Fruit fly (Drosophila melanogaster) S2 (cell line): ENCODE results near the gene CG13842.

Source experiments
- CG8478 ChIP-seq: fragments of >200 bp; optimal IDR thresholded peaks from 2 replicates; lab custom pipeline; 2018
- CTCF ChIP-seq, 2 experiments: fragments of >200 bp; optimal IDR thresholded peaks; 2 replicates each; lab custom pipeline; 2018

DNA sequence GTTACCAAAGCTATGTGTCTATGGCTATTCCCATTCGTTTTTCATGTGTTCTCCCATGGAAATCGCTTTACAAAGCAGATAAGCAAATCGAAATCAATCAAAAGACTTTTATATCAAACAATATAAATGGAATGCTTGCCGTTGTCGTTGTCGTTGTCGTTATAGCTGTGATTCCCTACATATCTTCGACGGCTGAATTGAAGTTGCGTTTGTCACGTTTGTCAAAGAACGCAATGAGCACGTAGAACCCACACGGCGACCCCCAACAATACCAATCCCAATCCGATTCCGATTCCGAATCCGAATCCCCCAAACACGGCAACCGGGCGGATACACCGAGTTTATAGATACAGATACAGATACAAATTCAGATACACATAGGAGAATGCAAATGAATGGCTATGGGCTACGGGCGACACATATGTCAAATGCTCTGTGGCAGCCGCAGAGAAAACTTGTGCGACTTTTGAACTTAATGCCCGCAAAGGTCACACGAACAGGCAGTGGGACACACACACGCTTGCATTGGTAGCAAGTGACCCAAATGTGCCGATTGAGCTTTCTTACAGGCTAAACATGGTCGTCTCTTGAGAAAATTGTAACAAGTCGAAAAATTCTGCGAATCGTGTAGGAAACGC, 37.2 kb downstream of the CG13842 start:
- TF ChIP-seq CG8478 (lab: Kevin White, UChicago) = no peak
- TF ChIP-seq CTCF (optimal IDR thresholded peaks at IDR 0.05; lab: Kevin White, UChicago) = no peak
